Worm (Caenorhabditis elegans) whole organism, late embryonic: ENCODE data around the gene ZK792.4.

Experiments used
- C08G9.2 ChIP-seq: sonication (generic microtip); optimal IDR thresholded peaks from 2 replicates; lab custom pipeline; 2016; ENCODE audit warnings: mild to moderate bottlenecking, missing genetic modification characterization, moderate library complexity, missing compliant biosample characterization
- C38D4.7 ChIP-seq: fragments of 200-800 bp; sonication (Bioruptor generic); optimal IDR thresholded peaks from 2 replicates; lab custom pipeline; 2018; ENCODE audit warnings: mild to moderate bottlenecking, missing genetic modification characterization, moderate library complexity, missing compliant biosample characterization
- F13H6.1 ChIP-seq: sonication (generic microtip); optimal IDR thresholded peaks from 2 replicates; lab custom pipeline; 2016; ENCODE audit warnings: missing genetic modification characterization, missing compliant biosample characterization
- K02D7.2 ChIP-seq: sonication (generic microtip); optimal IDR thresholded peaks from 2 replicates; lab custom pipeline; 2017; ENCODE audit warnings: mild to moderate bottlenecking, missing genetic modification characterization, missing compliant biosample characterization
- T23F11.4 ChIP-seq: fragments of 200-800 bp; sonication (Bioruptor generic); optimal IDR thresholded peaks from 2 replicates; lab custom pipeline; 2018; ENCODE audit warnings: mild to moderate bottlenecking, missing genetic modification characterization, missing compliant biosample characterization
- Y22D7AL.16 ChIP-seq: sonication (generic microtip); optimal IDR thresholded peaks from 2 replicates; lab custom pipeline; 2016; ENCODE audit warnings: missing genetic modification characterization, missing compliant biosample characterization
- ahr-1 ChIP-seq: sonication (generic microtip); optimal IDR thresholded peaks from 2 replicates; lab custom pipeline; 2016; ENCODE audit warnings: missing genetic modification characterization, missing compliant biosample characterization
- ama-1 ChIP-seq: fragments of 150-350 bp; optimal IDR thresholded peaks from 2 replicates; lab custom pipeline; 2014
- ceh-14 ChIP-seq: sonication (generic microtip); optimal IDR thresholded peaks from 2 replicates; lab custom pipeline; 2016; ENCODE audit warnings: missing genotype, missing genetic modification characterization, missing compliant biosample characterization
- ceh-18 ChIP-seq: sonication (generic microtip); optimal IDR thresholded peaks from 2 replicates; lab custom pipeline; 2016; ENCODE audit warnings: missing genetic modification characterization, missing compliant biosample characterization
- ceh-22 ChIP-seq: sonication (generic microtip); optimal IDR thresholded peaks from 2 replicates; lab custom pipeline; 2017; ENCODE audit warnings: missing biosample characterization, missing genetic modification characterization
- ceh-24 ChIP-seq: sonication (generic microtip); optimal IDR thresholded peaks from 2 replicates; lab custom pipeline; 2016; ENCODE audit warnings: mild to moderate bottlenecking, missing genetic modification characterization, missing compliant biosample characterization
- ceh-34 ChIP-seq: sonication (generic microtip); optimal IDR thresholded peaks from 2 replicates; lab custom pipeline; 2016; ENCODE audit warnings: mild to moderate bottlenecking, missing genetic modification characterization, missing compliant biosample characterization
- ceh-48 ChIP-seq: sonication (generic microtip); optimal IDR thresholded peaks from 2 replicates; lab custom pipeline; 2016; ENCODE audit warnings: missing genetic modification characterization, inconsistent platforms, missing compliant biosample characterization
- ceh-9 ChIP-seq: sonication (generic microtip); optimal IDR thresholded peaks from 2 replicates; lab custom pipeline; 2016; ENCODE audit warnings: mild to moderate bottlenecking, missing genetic modification characterization, inconsistent platforms, missing compliant biosample characterization
- che-1 ChIP-seq: sonication (generic microtip); optimal IDR thresholded peaks from 2 replicates; lab custom pipeline; 2016; ENCODE audit warnings: mild to moderate bottlenecking, missing genetic modification characterization, missing compliant biosample characterization
- dmd-4 ChIP-seq: sonication (generic microtip); optimal IDR thresholded peaks from 2 replicates; lab custom pipeline; 2016; ENCODE audit warnings: borderline replicate concordance, missing genetic modification characterization, missing compliant biosample characterization
- dve-1 ChIP-seq: sonication (generic microtip); optimal IDR thresholded peaks from 2 replicates; lab custom pipeline; 2017; ENCODE audit warnings: antibody characterized with exemption, mild to moderate bottlenecking, missing genetic modification characterization, missing compliant biosample characterization
- elt-4 ChIP-seq: sonication (generic microtip); optimal IDR thresholded peaks from 2 replicates; lab custom pipeline; 2016; ENCODE audit warnings: missing genetic modification characterization, missing compliant biosample characterization
- ets-4 ChIP-seq: sonication (generic microtip); optimal IDR thresholded peaks from 2 replicates; lab custom pipeline; 2016; ENCODE audit warnings: missing genetic modification characterization, missing compliant biosample characterization
- fax-1 ChIP-seq: sonication (generic microtip); optimal IDR thresholded peaks from 2 replicates; lab custom pipeline; 2016; ENCODE audit warnings: missing genotype, missing genetic modification characterization, missing compliant biosample characterization
- fkh-6 ChIP-seq: sonication (generic microtip); optimal IDR thresholded peaks from 2 replicates; lab custom pipeline; 2016; ENCODE audit warnings: missing genetic modification characterization, missing compliant biosample characterization
- hlh-15 ChIP-seq: sonication (generic microtip); optimal IDR thresholded peaks from 2 replicates; lab custom pipeline; 2016; ENCODE audit warnings: missing genetic modification characterization, missing compliant biosample characterization
- hlh-6 ChIP-seq: sonication (generic microtip); optimal IDR thresholded peaks from 2 replicates; lab custom pipeline; 2016; ENCODE audit warnings: missing genotype, missing genetic modification characterization, missing compliant biosample characterization
- hlh-8 ChIP-seq: sonication (generic microtip); optimal IDR thresholded peaks from 2 replicates; lab custom pipeline; 2016; ENCODE audit warnings: missing genotype, missing genetic modification characterization, missing compliant biosample characterization
- lin-11 ChIP-seq: fragments of 200-800 bp; sonication (Bioruptor generic); optimal IDR thresholded peaks from 2 replicates; lab custom pipeline; 2018; ENCODE audit warnings: mild to moderate bottlenecking, missing genetic modification characterization, missing compliant biosample characterization
- madf-2 ChIP-seq: sonication (generic microtip); optimal IDR thresholded peaks from 2 replicates; lab custom pipeline; 2017; ENCODE audit warnings: missing genetic modification characterization, missing compliant biosample characterization
- nhr-11 ChIP-seq: fragments of 150-350 bp; optimal IDR thresholded peaks from 2 replicates; lab custom pipeline; 2014; ENCODE audit warnings: missing biosample characterization, missing genetic modification characterization
- npax-4 ChIP-seq: sonication (generic microtip); optimal IDR thresholded peaks from 2 replicates; lab custom pipeline; 2016; ENCODE audit warnings: missing genetic modification characterization, missing compliant biosample characterization
- pag-3 ChIP-seq: sonication (generic microtip); optimal IDR thresholded peaks from 2 replicates; lab custom pipeline; 2016; ENCODE audit warnings: missing compliant biosample characterization, missing genetic modification characterization, borderline replicate concordance
- pat-9 ChIP-seq: fragments of 200-800 bp; sonication (Bioruptor generic); optimal IDR thresholded peaks from 2 replicates; lab custom pipeline; 2018; ENCODE audit warnings: mild to moderate bottlenecking, missing genetic modification characterization, moderate library complexity, missing compliant biosample characterization
- pax-1 ChIP-seq: fragments of 150-350 bp; optimal IDR thresholded peaks from 2 replicates; lab custom pipeline; 2014; ENCODE audit warnings: missing biosample characterization, missing genetic modification characterization
- pha-2 ChIP-seq: sonication (generic microtip); optimal IDR thresholded peaks from 2 replicates; lab custom pipeline; 2017; ENCODE audit warnings: mild to moderate bottlenecking, missing genetic modification characterization, missing compliant biosample characterization
- pros-1 ChIP-seq: fragments of 150-350 bp; optimal IDR thresholded peaks from 2 replicates; lab custom pipeline; 2014; ENCODE audit warnings: missing biosample characterization, missing genetic modification reagents, missing genetic modification characterization
- sdc-2 ChIP-seq: sonication (generic microtip); optimal IDR thresholded peaks from 2 replicates; lab custom pipeline; 2016; ENCODE audit warnings: missing genotype, missing genetic modification characterization, missing compliant biosample characterization
- sox-4 ChIP-seq: sonication (generic microtip); optimal IDR thresholded peaks from 2 replicates; lab custom pipeline; 2017; ENCODE audit warnings: mild to moderate bottlenecking, missing genetic modification characterization, inconsistent platforms, missing compliant biosample characterization
- tbx-7 ChIP-seq: sonication (generic microtip); optimal IDR thresholded peaks from 2 replicates; lab custom pipeline; 2016; ENCODE audit warnings: missing genotype, missing genetic modification characterization, missing compliant biosample characterization
- ttx-3 ChIP-seq: sonication (generic microtip); optimal IDR thresholded peaks from 2 replicates; lab custom pipeline; 2016; ENCODE audit warnings: missing genetic modification reagents, missing genetic modification characterization, missing compliant biosample characterization
- unc-86 ChIP-seq: sonication (generic microtip); optimal IDR thresholded peaks from 2 replicates; lab custom pipeline; 2016; ENCODE audit warnings: missing genetic modification characterization, missing compliant biosample characterization
- ztf-16 ChIP-seq: sonication (generic microtip); optimal IDR thresholded peaks from 2 replicates; lab custom pipeline; 2017; ENCODE audit warnings: missing genetic modification characterization, missing compliant biosample characterization

ZK792.4 gene

ce11 chrIV:11673543-11673942, 8.3 kb downstream of the ZK792.4 start, which contains the start of gene inx-8:
TSS of gene inx-8 (plus strand) at chrIV:11673843.
- TF ChIP-seq dmd-4 (tag; lab: Kevin White, UChicago) (no peak), ama-1 (no peak), F13H6.1 (tag; lab: Kevin White, UChicago) (no peak), ceh-48 (tag; lab: Kevin White, UChicago) (no peak), elt-4 (tag; lab: Kevin White, UChicago) (no peak), hlh-8 (tag; lab: Kevin White, UChicago) (no peak), pax-1 (tag; lab: Kevin White, UChicago) (no peak), C38D4.7 (GFP tag; lab: Kevin White, UChicago) (no peak), ceh-24 (tag; lab: Kevin White, UChicago) (no peak), tbx-7 (tag; lab: Kevin White, UChicago) (no peak), ceh-18 (tag; lab: Kevin White, UChicago) (no peak), lin-11 (tag; lab: Kevin White, UChicago) (no peak), ceh-34 (no peak), T23F11.4 (GFP tag; lab: Kevin White, UChicago) (no peak), C08G9.2 (tag; lab: Kevin White, UChicago) (no peak), madf-2 (tag; lab: Kevin White, UChicago) (no peak), ets-4 (tag; lab: Kevin White, UChicago) (no peak), nhr-11 (tag; lab: Kevin White, UChicago) (no peak), K02D7.2 (tag; lab: Kevin White, UChicago) (no peak)

DNA sequence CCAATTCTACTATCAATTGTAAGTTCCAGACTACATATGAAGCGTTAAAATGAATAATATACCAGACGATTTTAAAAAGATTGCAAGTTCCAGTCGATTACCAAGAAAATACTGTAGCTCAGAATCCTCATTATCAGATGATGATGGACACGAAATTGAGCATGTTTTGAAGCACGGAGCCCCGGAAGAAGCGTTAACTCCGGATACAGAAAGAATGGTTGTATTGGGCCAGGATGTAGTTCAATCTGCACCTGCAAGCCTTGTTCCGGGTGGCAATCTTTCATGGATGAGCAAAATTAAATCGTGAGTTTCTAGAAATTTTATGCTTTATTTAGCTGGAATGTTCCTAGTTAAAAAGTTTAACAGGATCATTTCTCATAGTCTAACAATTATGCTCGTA, 13.8 kb downstream of the ZK792.4 start, which contains the start of gene atg-4.2:
Gene atg-4.2, plus strand, starts transcription at position 24 of the 400 bp plus-strand sequence.
- TF ChIP-seq ztf-16 (tag; lab: Kevin White, UChicago) (no peak), fkh-6 (tag; lab: Kevin White, UChicago) (no peak), che-1 (tag; lab: Kevin White, UChicago) (no peak), Y22D7AL.16 (tag; lab: Kevin White, UChicago) (no peak), unc-86 (tag; lab: Kevin White, UChicago) (no peak), lin-11 (tag; lab: Kevin White, UChicago) (no peak), ahr-1 (tag; lab: Kevin White, UChicago) (no peak), ceh-18 (tag; lab: Kevin White, UChicago) (no peak), ceh-22 (no peak)

DNA sequence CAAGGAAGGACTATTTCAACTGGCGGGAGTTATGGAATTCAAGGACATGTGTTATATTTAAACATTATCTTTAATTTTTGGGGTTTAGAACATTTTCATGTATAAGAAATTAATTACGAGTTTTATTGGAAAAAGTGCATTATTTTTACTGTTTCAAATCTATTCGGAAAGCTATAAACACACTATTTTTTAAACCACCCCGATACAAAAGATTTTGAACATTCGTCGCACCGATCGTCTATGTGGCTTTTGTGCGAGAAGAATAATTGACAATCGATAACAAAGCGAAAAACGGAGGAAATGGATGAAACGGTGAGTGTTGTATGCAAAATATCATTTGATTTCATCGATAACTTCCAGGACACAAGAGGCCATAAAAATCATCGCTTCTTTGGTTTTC, 16.8 kb downstream of the ZK792.4 start, which contains the start of gene ZK809.9:
Gene ZK809.9, plus strand, starts transcription at position 301 of the 400 bp plus-strand sequence.
- TF ChIP-seq ceh-48 (tag; lab: Kevin White, UChicago): no peak
- no peak for TF ChIP-seq C38D4.7 (GFP tag; lab: Kevin White, UChicago)
- TF ChIP-seq ttx-3 (tag; lab: Kevin White, UChicago): no peak
- no peak for TF ChIP-seq pag-3
- no peak for TF ChIP-seq ceh-9 (tag; lab: Kevin White, UChicago)
- no peak for TF ChIP-seq pros-1 (tag; lab: Kevin White, UChicago)
- TF ChIP-seq pat-9 (tag; lab: Kevin White, UChicago): no peak
- TF ChIP-seq hlh-6 (tag; lab: Kevin White, UChicago): no peak
- TF ChIP-seq dve-1 (tag; lab: Kevin White, UChicago): no peak
- no peak for TF ChIP-seq npax-4
- no peak for TF ChIP-seq nhr-11 (tag; lab: Kevin White, UChicago)
- no peak for TF ChIP-seq elt-4 (tag; lab: Kevin White, UChicago)
- no peak for TF ChIP-seq pax-1 (tag; lab: Kevin White, UChicago)

ce11 chrIV:11659794-11660312, 22.0 kb downstream of the ZK792.4 start, which contains the start of gene ZK792.1:
TSS of gene ZK792.1 (plus strand) at chrIV:11659844.
- TF ChIP-seq ceh-14 (tag; lab: Kevin White, UChicago) (no peak), fkh-6 (tag; lab: Kevin White, UChicago) (no peak), ztf-16 (tag; lab: Kevin White, UChicago) (no peak), fax-1 (tag; lab: Kevin White, UChicago) (no peak), ama-1 (no peak), pha-2 (tag; lab: Kevin White, UChicago) (no peak), pag-3 (no peak), sox-4 (no peak), nhr-11 (tag; lab: Kevin White, UChicago) (no peak), elt-4 (tag; lab: Kevin White, UChicago) (no peak), sdc-2 (tag; lab: Kevin White, UChicago) (no peak), Y22D7AL.16 (tag; lab: Kevin White, UChicago) (no peak), dve-1 (tag; lab: Kevin White, UChicago) (no peak), dmd-4 (tag; lab: Kevin White, UChicago) (no peak), ceh-18 (tag; lab: Kevin White, UChicago) (no peak), hlh-15 (tag; lab: Kevin White, UChicago) (no peak)
- TF ChIP-seq, all 69 proteins: peak for 0
